Fruit fly (Drosophila melanogaster): ENCODE measurements around the gene Slimp.

Gene Slimp

dm6 chr3R:24104471-24105311 lies 44.1 kb downstream of the Slimp start:
- TF ChIP-seq Jra (GFP tag; optimal IDR thresholded peaks at IDR 0.05) = peak; percentile 15
- TF ChIP-seq lola (GFP tag; optimal IDR thresholded peaks at IDR 0.05) = peak; percentile 19
- no peak for TF ChIP-seq CG32264 (GFP tag; optimal IDR thresholded peaks at IDR 0.05)
- TF ChIP-seq dl (GFP tag; optimal IDR thresholded peaks at IDR 0.05; ENCODE audit: insufficient read depth in 1 of 2, partially characterized antibody in 2 of 2) = peak in 1 of 2 experiments; percentile 60
- TF ChIP-seq Rel (GFP tag; optimal IDR thresholded peaks at IDR 0.05) = peak; percentile 60
- TF ChIP-seq Rel (tag; optimal IDR thresholded peaks at IDR 0.05) = no peak
- TF ChIP-seq Hnf4 (GFP tag; optimal IDR thresholded peaks at IDR 0.05) = no peak
- peak; percentile 56 for TF ChIP-seq Dif (GFP tag; optimal IDR thresholded peaks at IDR 0.05; ENCODE audit: partially characterized antibody)

dm6 chr3R:24103708-24104107 lies 45.1 kb downstream of the Slimp start:
- TF ChIP-seq h (GFP tag; optimal IDR thresholded peaks at IDR 0.05) = no peak
- TF ChIP-seq woc (GFP tag; optimal IDR thresholded peaks at IDR 0.05) = no peak
- TF ChIP-seq ey (GFP tag; optimal IDR thresholded peaks at IDR 0.05) = no peak
- no peak for TF ChIP-seq brk (GFP tag; optimal IDR thresholded peaks at IDR 0.05)
- TF ChIP-seq rgr (GFP tag; optimal IDR thresholded peaks at IDR 0.05) = no peak
- no peak for TF ChIP-seq foxo (GFP tag; optimal IDR thresholded peaks at IDR 0.05)
- TF ChIP-seq OdsH (GFP tag; optimal IDR thresholded peaks at IDR 0.05) = no peak

dm6 chr3R:24102387-24102786 lies 46.4 kb downstream of the Slimp start:
- no peak for TF ChIP-seq Hr78 (GFP tag; optimal IDR thresholded peaks at IDR 0.05)
- TF ChIP-seq tai (GFP tag; optimal IDR thresholded peaks at IDR 0.05) = no peak
- no peak for TF ChIP-seq HLH106 (tag; optimal IDR thresholded peaks at IDR 0.05)
- no peak for TF ChIP-seq OdsH (GFP tag; optimal IDR thresholded peaks at IDR 0.05)
- TF ChIP-seq Jra (GFP tag; optimal IDR thresholded peaks at IDR 0.05) = no peak
- no peak for TF ChIP-seq N (GFP tag; optimal IDR thresholded peaks at IDR 0.05)
- TF ChIP-seq CG32264 (GFP tag; optimal IDR thresholded peaks at IDR 0.05) = no peak
- no peak for TF ChIP-seq fru (GFP tag; optimal IDR thresholded peaks at IDR 0.05)
- no peak for TF ChIP-seq ey (GFP tag; optimal IDR thresholded peaks at IDR 0.05)
- no peak for TF ChIP-seq h (GFP tag; optimal IDR thresholded peaks at IDR 0.05)
- TF ChIP-seq Hnf4 (GFP tag; optimal IDR thresholded peaks at IDR 0.05) = no peak
- no peak for TF ChIP-seq Dfd (GFP tag; optimal IDR thresholded peaks at IDR 0.05)
- no peak for TF ChIP-seq rgr (GFP tag; optimal IDR thresholded peaks at IDR 0.05)
- no peak for TF ChIP-seq dsf (GFP tag; optimal IDR thresholded peaks at IDR 0.05; ENCODE audit: borderline replicate concordance)
- TF ChIP-seq Rel (GFP tag; optimal IDR thresholded peaks at IDR 0.05) = no peak
- no peak for TF ChIP-seq Rel (tag; optimal IDR thresholded peaks at IDR 0.05)
- no peak for TF ChIP-seq Vsx2 (GFP tag; optimal IDR thresholded peaks at IDR 0.05; ENCODE audit: partially characterized antibody)
- TF ChIP-seq CG9705 (GFP tag; optimal IDR thresholded peaks at IDR 0.05) = no peak
- no peak for TF ChIP-seq Hr83 (GFP tag; optimal IDR thresholded peaks at IDR 0.05; ENCODE audit: poor library complexity, severe bottlenecking)

DNA sequence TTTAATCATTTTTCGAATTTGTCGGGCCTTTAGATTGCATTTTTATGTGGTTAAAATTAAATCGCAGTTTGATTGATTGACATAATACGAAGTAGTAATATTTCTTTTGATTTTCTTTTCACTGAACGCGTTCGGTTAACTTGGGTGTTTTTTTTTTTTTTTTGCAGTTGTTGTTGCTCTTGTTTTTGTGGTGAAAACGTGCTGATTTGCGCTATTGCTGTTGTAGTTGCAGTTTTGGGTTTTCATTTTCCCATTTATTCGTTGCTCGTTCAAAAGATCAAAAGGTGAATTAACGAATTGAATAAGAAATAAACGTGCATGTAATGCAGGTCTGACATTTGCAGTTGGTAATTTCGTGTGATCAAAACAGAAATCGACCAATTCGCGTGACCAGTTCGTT lies 47.3 kb downstream of the Slimp start:
- TF ChIP-seq dl (GFP tag; optimal IDR thresholded peaks at IDR 0.05; ENCODE audit: insufficient read depth in 1 of 2, partially characterized antibody in 2 of 2) (no peak), CG9705 (GFP tag; optimal IDR thresholded peaks at IDR 0.05) (no peak), N (GFP tag; optimal IDR thresholded peaks at IDR 0.05) (no peak)

dm6 chr3R:24100717-24101116 lies 48.0 kb downstream of the Slimp start:
- TF ChIP-seq Vsx2 (GFP tag; optimal IDR thresholded peaks at IDR 0.05; ENCODE audit: partially characterized antibody) = no peak
- TF ChIP-seq psq (GFP tag; optimal IDR thresholded peaks at IDR 0.05) = peak; percentile 62

Measured in whole organism, wandering third instar larva.